Fruit fly (Drosophila melanogaster) whole organism, embryonic: ENCODE measurements around the gene CG45218.

ENCODE experiments used
- Ada2b ChIP-seq: fragments of 200-800 bp; sonication (Bioruptor generic); IDR thresholded peaks from 2 replicates; pipeline ENCODE4 v1.3.6; 2022; ENCODE audit warnings: missing biosample characterization, missing genetic modification characterization
- CG10431 ChIP-seq: fragments of 200-800 bp; sonication (Bioruptor generic); optimal IDR thresholded peaks from 3 replicates; lab custom pipeline; 2018; ENCODE audit warnings: missing biosample characterization, mild to moderate bottlenecking, missing genetic modification characterization
- CG10543 ChIP-seq: fragments of 200-800 bp; sonication (Bioruptor generic); optimal IDR thresholded peaks from 3 replicates; lab custom pipeline; 2017; ENCODE audit warnings: missing biosample characterization, mild to moderate bottlenecking, missing genetic modification characterization, moderate library complexity
- CG12236 ChIP-seq: fragments of 200-800 bp; sonication (Bioruptor generic); optimal IDR thresholded peaks from 2 replicates; lab custom pipeline; 2016; ENCODE audit warnings: missing biosample characterization, missing genetic modification characterization
- CG12769 ChIP-seq: fragments of 200-800 bp; sonication (Bioruptor generic); optimal IDR thresholded peaks from 2 replicates; lab custom pipeline; 2019; ENCODE audit warnings: missing biosample characterization, mild to moderate bottlenecking, missing genetic modification characterization, moderate library complexity
- CG13775 ChIP-seq: fragments of 200-800 bp; sonication (Bioruptor generic); optimal IDR thresholded peaks from 3 replicates; lab custom pipeline; 2017; ENCODE audit warnings: missing biosample characterization, mild to moderate bottlenecking, missing genetic modification characterization
- CG14860 ChIP-seq: fragments of 200-800 bp; sonication (Bioruptor generic); IDR thresholded peaks from 3 replicates; pipeline ENCODE4 v1.3.6; 2022; ENCODE audit warnings: missing biosample characterization, missing genetic modification characterization; ENCODE audit not compliant: partially characterized antibody
- CG17328 ChIP-seq: fragments of 200-800 bp; sonication (Bioruptor generic); IDR thresholded peaks from 2 replicates; pipeline ENCODE4 v1.3.6; 2022; ENCODE audit warnings: missing biosample characterization, missing genetic modification characterization
- CG17912 ChIP-seq: fragments of 200-800 bp; sonication (Bioruptor generic); optimal IDR thresholded peaks from 2 replicates; lab custom pipeline; 2018; ENCODE audit warnings: missing biosample characterization, mild to moderate bottlenecking, missing genetic modification characterization
- CG1832 ChIP-seq: fragments of 200-800 bp; sonication (Bioruptor generic); optimal IDR thresholded peaks from 2 replicates; lab custom pipeline; 2017; ENCODE audit warnings: missing biosample characterization, mild to moderate bottlenecking, missing genetic modification characterization, inconsistent platforms
- CG18619 ChIP-seq: fragments of 200-800 bp; sonication (Bioruptor generic); optimal IDR thresholded peaks from 3 replicates; lab custom pipeline; 2017; ENCODE audit warnings: missing biosample characterization, mild to moderate bottlenecking, missing genetic modification characterization
- CG34224 ChIP-seq: fragments of 200-800 bp; sonication (Bioruptor generic); IDR thresholded peaks from 3 replicates; pipeline ENCODE4 v1.3.6; 2022; ENCODE audit warnings: missing biosample characterization, missing genetic modification characterization; ENCODE audit not compliant: partially characterized antibody
- CG4617 ChIP-seq: fragments of 200-800 bp; sonication (Bioruptor generic); optimal IDR thresholded peaks from 3 replicates; lab custom pipeline; 2016; ENCODE audit warnings: missing biosample characterization, missing genetic modification characterization, borderline replicate concordance
- CG6765 ChIP-seq: fragments of 200-800 bp; sonication (Bioruptor generic); optimal IDR thresholded peaks from 3 replicates; lab custom pipeline; 2017; ENCODE audit warnings: missing biosample characterization, mild to moderate bottlenecking, missing genetic modification characterization
- CG8290 ChIP-seq, 3 experiments: fragments of 200-800 bp; sonication (Bioruptor generic); optimal IDR thresholded peaks; 2 replicates each; lab custom pipeline; 2016 to 2019; ENCODE audit warnings: missing biosample characterization in 3 of 3, missing genetic modification characterization in 3 of 3, mild to moderate bottlenecking in 2 of 3, moderate library complexity in 1 of 3
- CG9437 ChIP-seq: fragments of 200-800 bp; sonication (Bioruptor generic); optimal IDR thresholded peaks from 2 replicates; lab custom pipeline; 2018; ENCODE audit warnings: missing biosample characterization, mild to moderate bottlenecking, missing genetic modification characterization
- CkIIα-i1 ChIP-seq: fragments of 200-800 bp; sonication (Bioruptor generic); IDR thresholded peaks from 2 replicates; pipeline ENCODE4 v1.3.6; 2022; ENCODE audit warnings: missing biosample characterization, missing genetic modification characterization
- Dek ChIP-seq: fragments of 200-800 bp; sonication (Bioruptor generic); optimal IDR thresholded peaks from 3 replicates; lab custom pipeline; 2019; ENCODE audit warnings: missing biosample characterization, mild to moderate bottlenecking, missing genetic modification characterization, moderate library complexity
- Dp ChIP-seq: fragments of 200-800 bp; sonication (Bioruptor generic); optimal IDR thresholded peaks from 2 replicates; lab custom pipeline; 2018; ENCODE audit warnings: missing biosample characterization, mild to moderate bottlenecking, missing genetic modification characterization, moderate library complexity
- Ets65A ChIP-seq: fragments of 200-800 bp; sonication (Bioruptor generic); peaks from one replicate; lab custom pipeline; 2016; ENCODE audit warnings: missing biosample characterization, missing genetic modification characterization
- HLH3B ChIP-seq: fragments of 200-800 bp; sonication (Bioruptor generic); IDR thresholded peaks from 2 replicates; pipeline ENCODE4 v1.3.6; 2022; ENCODE audit warnings: missing biosample characterization, missing genetic modification characterization
- Hmx ChIP-seq: fragments of 200-800 bp; sonication (Bioruptor generic); optimal IDR thresholded peaks from 2 replicates; lab custom pipeline; 2016; ENCODE audit warnings: missing biosample characterization, missing genetic modification characterization
- Hr51 ChIP-seq, 2 experiments: fragments of 200-800 bp; sonication (Bioruptor generic); optimal IDR thresholded peaks; 2 replicates in 1 of 2; 3 replicates in 1 of 2; lab custom pipeline; 2016 to 2018; ENCODE audit warnings: missing biosample characterization in 2 of 2, missing genetic modification characterization in 2 of 2, mild to moderate bottlenecking in 1 of 2, moderate library complexity in 1 of 2
- MBD-R2 ChIP-seq: fragments of 200-800 bp; sonication (Bioruptor generic); IDR thresholded peaks from 2 replicates; pipeline ENCODE4 v1.3.6; 2022; ENCODE audit warnings: missing biosample characterization, missing genetic modification characterization
- Med ChIP-seq: fragments of 200-800 bp; sonication (Bioruptor generic); peaks from one replicate; lab custom pipeline; 2016; ENCODE audit warnings: missing biosample characterization, missing genetic modification characterization, mild to moderate bottlenecking, inconsistent platforms, moderate library complexity
- Pdp1 ChIP-seq, 2 experiments: fragments of 200-800 bp; sonication (Bioruptor generic); optimal IDR thresholded peaks; 3 replicates each; lab custom pipeline; 2016; ENCODE audit warnings: missing biosample characterization in 2 of 2, missing genetic modification characterization in 2 of 2, mild to moderate bottlenecking in 1 of 2, moderate library complexity in 1 of 2
- crp ChIP-seq, 2 experiments: fragments of 200-800 bp; sonication (Bioruptor generic); optimal IDR thresholded peaks; 2 replicates in 1 of 2; 3 replicates in 1 of 2; lab custom pipeline; 2017; ENCODE audit warnings: missing biosample characterization in 2 of 2, missing genetic modification characterization in 2 of 2, mild to moderate bottlenecking in 1 of 2, moderate library complexity in 1 of 2
- cwo ChIP-seq: fragments of 200-800 bp; sonication (Bioruptor generic); optimal IDR thresholded peaks from 3 replicates; lab custom pipeline; 2017; ENCODE audit warnings: missing biosample characterization, missing genetic modification characterization, mild to moderate bottlenecking, moderate library complexity, missing genetic modification reagents
- da ChIP-seq: fragments of 200-800 bp; sonication (Bioruptor generic); optimal IDR thresholded peaks from 2 replicates; lab custom pipeline; 2016; ENCODE audit warnings: missing biosample characterization, missing genetic modification characterization
- eve ChIP-seq, 2 experiments: fragments of >200 bp; optimal IDR thresholded peaks; 2 replicates each; lab custom pipeline; 2017; ENCODE audit warnings: missing biosample characterization in 2 of 2, missing genetic modification characterization in 2 of 2
- grn ChIP-seq: fragments of 200-800 bp; sonication (Bioruptor generic); optimal IDR thresholded peaks from 3 replicates; lab custom pipeline; 2017; ENCODE audit warnings: missing biosample characterization, missing genetic modification characterization
- her ChIP-seq: fragments of 200-800 bp; sonication (Bioruptor generic); optimal IDR thresholded peaks from 2 replicates; lab custom pipeline; 2016; ENCODE audit warnings: missing biosample characterization, missing genetic modification characterization
- hkb ChIP-seq, 2 experiments: fragments of 200-800 bp in 1 of 2; fragments of >200 bp in 1 of 2; sonication (Bioruptor generic) in 1 of 2; IDR thresholded peaks in 1 of 2; optimal IDR thresholded peaks in 1 of 2; 2 replicates each; pipeline versions ENCODE4 v1.3.6 to Lab custom; 2017 to 2022; ENCODE audit warnings: missing biosample characterization in 1 of 2, missing genetic modification characterization in 1 of 2
- jumu ChIP-seq: fragments of 200-800 bp; sonication (Bioruptor generic); optimal IDR thresholded peaks from 3 replicates; lab custom pipeline; 2016; ENCODE audit warnings: missing biosample characterization, missing genetic modification characterization
- kah ChIP-seq: fragments of 200-800 bp; sonication (Bioruptor generic); optimal IDR thresholded peaks from 2 replicates; lab custom pipeline; 2018; ENCODE audit warnings: missing biosample characterization, mild to moderate bottlenecking, missing genetic modification characterization
- lilli ChIP-seq: fragments of 200-800 bp; sonication (Bioruptor generic); optimal IDR thresholded peaks from 3 replicates; lab custom pipeline; 2016; ENCODE audit warnings: missing biosample characterization, missing genetic modification characterization
- mirr ChIP-seq: fragments of 200-800 bp; sonication (Bioruptor generic); optimal IDR thresholded peaks from 3 replicates; lab custom pipeline; 2018; ENCODE audit warnings: missing biosample characterization, mild to moderate bottlenecking, missing genetic modification characterization
- nom ChIP-seq: fragments of 200-800 bp; sonication (Bioruptor generic); optimal IDR thresholded peaks from 2 replicates; lab custom pipeline; 2017; ENCODE audit warnings: missing biosample characterization, missing genetic modification characterization, mild to moderate bottlenecking, moderate library complexity, missing genetic modification reagents
- odd ChIP-seq: fragments of 200-800 bp; sonication (Bioruptor generic); optimal IDR thresholded peaks from 2 replicates; lab custom pipeline; 2017; ENCODE audit warnings: missing biosample characterization, mild to moderate bottlenecking, missing genetic modification characterization
- row ChIP-seq: fragments of 200-800 bp; sonication (Bioruptor generic); IDR thresholded peaks from 3 replicates; pipeline ENCODE4 v1.3.6; 2022; ENCODE audit warnings: missing biosample characterization, missing genetic modification characterization
- scrt ChIP-seq: fragments of 200-800 bp; sonication (Bioruptor generic); optimal IDR thresholded peaks from 2 replicates; lab custom pipeline; 2018; ENCODE audit warnings: missing biosample characterization, mild to moderate bottlenecking, missing genetic modification characterization, moderate library complexity
- sens ChIP-seq: fragments of 200-800 bp; sonication (Bioruptor generic); peaks from one replicate; lab custom pipeline; 2016; ENCODE audit warnings: missing biosample characterization, missing genetic modification characterization
- sug ChIP-seq: fragments of 200-800 bp; optimal IDR thresholded peaks from 2 replicates; lab custom pipeline; 2019; ENCODE audit warnings: missing biosample characterization, mild to moderate bottlenecking, missing genetic modification characterization, moderate library complexity
- tup ChIP-seq: fragments of 200-800 bp; sonication (Bioruptor generic); optimal IDR thresholded peaks from 2 replicates; lab custom pipeline; 2016; ENCODE audit warnings: missing biosample characterization, mild to moderate bottlenecking, missing genetic modification characterization, moderate library complexity
- zen ChIP-seq: fragments of 200-800 bp; sonication (Bioruptor generic); optimal IDR thresholded peaks from 3 replicates; lab custom pipeline; 2018; ENCODE audit warnings: missing biosample characterization, mild to moderate bottlenecking, missing genetic modification characterization, moderate library complexity

The CG45218 gene

dm6 chr3R:15289828-15290641 is 564 bp downstream of the CG45218 start:
- no peak for TF ChIP-seq crp (GFP tag; optimal IDR thresholded peaks at IDR 0.05; lab: Kevin White, UChicago)
- TF ChIP-seq CG12236 (GFP tag; lab: Kevin White, UChicago) = no peak
- peak; percentile 46 for TF ChIP-seq CG1832 (GFP tag; lab: Kevin White, UChicago)
- peak; percentile 78 for TF ChIP-seq kah (GFP tag; lab: Kevin White, UChicago)
- peak; percentile 25 for TF ChIP-seq cwo (GFP tag; lab: Kevin White, UChicago)
- peak in 1 of 2 experiments; percentile 75 for TF ChIP-seq Pdp1 (GFP tag; optimal IDR thresholded peaks at IDR 0.05; lab: Kevin White, UChicago)
- peak in 1 of 2 experiments; percentile 9 for TF ChIP-seq eve (GFP tag; optimal IDR thresholded peaks at IDR 0.05; lab: Kevin White, UChicago)
- peak; percentile 18 for TF ChIP-seq CG12769 (tag; lab: Kevin White, UChicago)
- TF ChIP-seq CG9437 (GFP tag; lab: Kevin White, UChicago) = peak; percentile 99
- TF ChIP-seq grn (GFP tag; lab: Kevin White, UChicago) = peak; percentile 14
- no peak for TF ChIP-seq Hr51 (GFP tag; optimal IDR thresholded peaks at IDR 0.05; lab: Kevin White, UChicago)
- no peak for TF ChIP-seq MBD-R2
- peak; percentile 18 for TF ChIP-seq lilli (GFP tag; lab: Kevin White, UChicago)
- peak; percentile 32 for TF ChIP-seq CG17912 (GFP tag; lab: Kevin White, UChicago)
- peak; percentile 12 for TF ChIP-seq nom (GFP tag; lab: Kevin White, UChicago)
- TF ChIP-seq zen (tag; lab: Kevin White, UChicago) = peak; percentile 58
- TF ChIP-seq sens = peak; percentile 74
- TF ChIP-seq scrt (GFP tag; lab: Kevin White, UChicago) = peak; percentile 61
- TF ChIP-seq Med (GFP tag; lab: Kevin White, UChicago) = peak; percentile 85
- no peak for TF ChIP-seq CG17328 (GFP tag; lab: Robert Waterston, UW)
- no peak for TF ChIP-seq CG10543 (GFP tag; lab: Kevin White, UChicago)
- peak; percentile 19 for TF ChIP-seq sug (tag; lab: Kevin White, UChicago)
- peak; percentile 31 for TF ChIP-seq CG6765 (GFP tag; lab: Kevin White, UChicago)
- no peak for TF ChIP-seq CkIIα-i1 (GFP tag; lab: Robert Waterston, UW)
- TF ChIP-seq, all 482 proteins: peak for 17

- TF ChIP-seq Ets65A (GFP tag; lab: Kevin White, UChicago) = peak; percentile 91
- no peak for TF ChIP-seq CG14860 (GFP tag; lab: Robert Waterston, UW)
- TF ChIP-seq CkIIα-i1 (GFP tag; lab: Robert Waterston, UW) = no peak
- no peak for TF ChIP-seq odd
- peak; percentile 26 for TF ChIP-seq Med (GFP tag; lab: Kevin White, UChicago)
These were observed 1.8 kb downstream of the CG45218 start for dm6 chr3R:15288802-15289201.

- TF ChIP-seq HLH3B (GFP tag; lab: Robert Waterston, UW) (no peak), da (GFP tag; lab: Kevin White, UChicago) (no peak), Dek (tag; lab: Kevin White, UChicago) (peak; percentile 21), tup (GFP tag; lab: Kevin White, UChicago) (no peak), Hmx (GFP tag; lab: Kevin White, UChicago) (no peak), jumu (GFP tag; lab: Kevin White, UChicago) (peak; percentile 46), hkb (optimal IDR thresholded peaks at IDR 0.05; lab: Kevin White, UChicago) (peak; percentile 8), hkb (GFP tag; IDR thresholded peaks at IDR 0.05; lab: Robert Waterston, UW) (no peak), CG18619 (GFP tag; lab: Kevin White, UChicago) (no peak), row (no peak), Dp (GFP tag; lab: Kevin White, UChicago) (peak; percentile 83), CG34224 (no peak), her (peak; percentile 49), Ada2b (GFP tag; lab: Robert Waterston, UW) (no peak), CG4617 (GFP tag; lab: Kevin White, UChicago) (peak; percentile 77), mirr (GFP tag; lab: Kevin White, UChicago) (peak; percentile 8), CG8290 (GFP tag; optimal IDR thresholded peaks at IDR 0.05; lab: Kevin White, UChicago) (peak; percentile 16), CG8290 (tag; optimal IDR thresholded peaks at IDR 0.05; lab: Kevin White, UChicago) (peak in 1 of 2 experiments; percentile 78), CG10431 (GFP tag; lab: Kevin White, UChicago) (no peak), CG13775 (GFP tag; lab: Kevin White, UChicago) (no peak)
These were observed 2.8 kb downstream of the CG45218 start for dm6 chr3R:15287763-15288162.
